Fruit fly (Drosophila melanogaster) whole organism, embryonic: ENCODE data around the gene BBIP1.

Source experiments
- CG12071 ChIP-seq: fragments of 200-800 bp; sonication (Bioruptor generic); optimal IDR thresholded peaks from 3 replicates; lab custom pipeline; 2018; ENCODE audit warnings: missing biosample characterization, mild to moderate bottlenecking, missing genetic modification characterization
- CG12219 ChIP-seq: fragments of 200-800 bp; sonication (Bioruptor generic); optimal IDR thresholded peaks from 3 replicates; lab custom pipeline; 2018; ENCODE audit warnings: missing biosample characterization, mild to moderate bottlenecking, missing genetic modification characterization
- CG13624 ChIP-seq: fragments of 200-800 bp; sonication (Bioruptor generic); optimal IDR thresholded peaks from 2 replicates; lab custom pipeline; 2016; ENCODE audit warnings: missing biosample characterization, missing genetic modification characterization
- CG1602 ChIP-seq: fragments of 200-800 bp; sonication (Bioruptor generic); optimal IDR thresholded peaks from 3 replicates; lab custom pipeline; 2016; ENCODE audit warnings: missing biosample characterization, missing genetic modification characterization
- CG3065 ChIP-seq: fragments of 200-800 bp; sonication (Bioruptor generic); optimal IDR thresholded peaks from 2 replicates; lab custom pipeline; 2016; ENCODE audit warnings: missing biosample characterization, missing genetic modification characterization
- CG31224 ChIP-seq: fragments of 200-800 bp; sonication (Bioruptor generic); IDR thresholded peaks from 2 replicates; pipeline ENCODE4 v1.3.6; 2022; ENCODE audit warnings: missing biosample characterization, missing genetic modification characterization
- CG4328 ChIP-seq: fragments of 200-800 bp; sonication (Bioruptor generic); optimal IDR thresholded peaks from 3 replicates; lab custom pipeline; 2017; ENCODE audit warnings: missing biosample characterization, missing genetic modification reagents, missing genetic modification characterization
- CG4854 ChIP-seq: fragments of 200-800 bp; sonication (Bioruptor generic); optimal IDR thresholded peaks from 2 replicates; lab custom pipeline; 2016; ENCODE audit warnings: missing biosample characterization, missing genetic modification characterization, inconsistent platforms
- CG6791 ChIP-seq: fragments of 200-800 bp; sonication (Bioruptor generic); IDR thresholded peaks from 3 replicates; pipeline ENCODE4 v1.3.6; 2022; ENCODE audit warnings: missing biosample characterization, missing genetic modification characterization; ENCODE audit not compliant: partially characterized antibody
- CG6854 ChIP-seq: fragments of 200-800 bp; sonication (Bioruptor generic); optimal IDR thresholded peaks from 3 replicates; lab custom pipeline; 2017; ENCODE audit warnings: missing biosample characterization, mild to moderate bottlenecking, missing genetic modification characterization
- CG7745 ChIP-seq: fragments of 200-800 bp; sonication (Bioruptor generic); optimal IDR thresholded peaks from 2 replicates; lab custom pipeline; 2018; ENCODE audit warnings: missing biosample characterization, mild to moderate bottlenecking, missing genetic modification characterization, moderate library complexity
- CG9215 ChIP-seq: fragments of 200-800 bp; sonication (Bioruptor generic); IDR thresholded peaks from 2 replicates; pipeline ENCODE4 v1.3.6; 2022; ENCODE audit warnings: missing biosample characterization, missing genetic modification characterization
- Drgx ChIP-seq: fragments of 200-800 bp; sonication (Bioruptor generic); IDR thresholded peaks from 2 replicates; pipeline ENCODE4 v1.3.6; 2022; ENCODE audit warnings: missing biosample characterization, missing genetic modification characterization
- Elba2 ChIP-seq: fragments of 200-800 bp; sonication (Bioruptor generic); optimal IDR thresholded peaks from 3 replicates; lab custom pipeline; 2016; ENCODE audit warnings: missing biosample characterization, missing genetic modification characterization
- Ets65A ChIP-seq: fragments of 200-800 bp; sonication (Bioruptor generic); peaks from one replicate; lab custom pipeline; 2016; ENCODE audit warnings: missing biosample characterization, missing genetic modification characterization
- H15 ChIP-seq: fragments of 200-800 bp; sonication (Bioruptor generic); IDR thresholded peaks from 3 replicates; pipeline ENCODE4 v1.3.6; 2022; ENCODE audit warnings: missing biosample characterization, missing genetic modification characterization
- H2.0 ChIP-seq: fragments of 200-800 bp; sonication (Bioruptor generic); IDR thresholded peaks from 2 replicates; pipeline ENCODE4 v1.3.6; 2022; ENCODE audit warnings: missing biosample characterization, missing genetic modification characterization
- HHEX ChIP-seq: fragments of 200-800 bp; sonication (Bioruptor generic); optimal IDR thresholded peaks from 3 replicates; lab custom pipeline; 2017; ENCODE audit warnings: missing biosample characterization, mild to moderate bottlenecking, missing genetic modification characterization, missing genetic modification reagents
- Hand ChIP-seq: fragments of 200-800 bp; sonication (Bioruptor generic); optimal IDR thresholded peaks from 2 replicates; lab custom pipeline; 2017; ENCODE audit warnings: mild to moderate bottlenecking, missing biosample characterization, missing genetic modification reagents, missing genetic modification characterization
- NC2α ChIP-seq: fragments of 200-800 bp; sonication (Bioruptor generic); optimal IDR thresholded peaks from 2 replicates; lab custom pipeline; 2016; ENCODE audit warnings: missing biosample characterization, missing genetic modification characterization
- NC2β ChIP-seq: fragments of 200-800 bp; sonication (Bioruptor generic); optimal IDR thresholded peaks from 2 replicates; lab custom pipeline; 2016; ENCODE audit warnings: missing biosample characterization, missing genetic modification characterization
- NfI ChIP-seq: fragments of 200-800 bp; sonication (Bioruptor generic); optimal IDR thresholded peaks from 3 replicates; lab custom pipeline; 2018; ENCODE audit warnings: missing biosample characterization, mild to moderate bottlenecking, missing genetic modification characterization, moderate library complexity
- Oli ChIP-seq: fragments of 200-800 bp; sonication (Bioruptor generic); optimal IDR thresholded peaks from 2 replicates; lab custom pipeline; 2018; ENCODE audit warnings: missing biosample characterization, mild to moderate bottlenecking, missing genetic modification characterization, moderate library complexity
- Pdp1 ChIP-seq, 2 experiments: fragments of 200-800 bp; sonication (Bioruptor generic); optimal IDR thresholded peaks; 3 replicates each; lab custom pipeline; 2016; ENCODE audit warnings: missing biosample characterization in 2 of 2, missing genetic modification characterization in 2 of 2, mild to moderate bottlenecking in 1 of 2, moderate library complexity in 1 of 2
- Rfx ChIP-seq: fragments of 200-800 bp; sonication (Bioruptor generic); IDR thresholded peaks from 2 replicates; pipeline ENCODE4 v1.3.6; 2022; ENCODE audit warnings: missing biosample characterization, missing genetic modification characterization
- Sox100B ChIP-seq: fragments of 200-800 bp; sonication (Bioruptor generic); optimal IDR thresholded peaks from 3 replicates; lab custom pipeline; 2018; ENCODE audit warnings: missing biosample characterization, mild to moderate bottlenecking, missing genetic modification characterization
- TFAM ChIP-seq: fragments of 200-800 bp; sonication (Bioruptor generic); optimal IDR thresholded peaks from 2 replicates; lab custom pipeline; 2017; ENCODE audit warnings: missing biosample characterization, missing genetic modification characterization, inconsistent platforms
- YL-1 ChIP-seq: fragments of 200-800 bp; sonication (Bioruptor generic); optimal IDR thresholded peaks from 3 replicates; lab custom pipeline; 2017; ENCODE audit warnings: missing biosample characterization, mild to moderate bottlenecking, missing genetic modification characterization
- ab ChIP-seq: fragments of 200-800 bp; sonication (Bioruptor generic); optimal IDR thresholded peaks from 2 replicates; lab custom pipeline; 2016; ENCODE audit warnings: missing biosample characterization, missing genetic modification characterization
- al ChIP-seq: fragments of 200-800 bp; sonication (Bioruptor generic); IDR thresholded peaks from 2 replicates; pipeline ENCODE4 v1.3.6; 2022; ENCODE audit warnings: missing biosample characterization, missing genetic modification characterization
- chm ChIP-seq: fragments of 200-800 bp; sonication (Bioruptor generic); IDR thresholded peaks from 2 replicates; pipeline ENCODE4 v1.3.6; 2022; ENCODE audit warnings: missing biosample characterization, missing genetic modification characterization
- crol ChIP-seq: fragments of 200-800 bp; sonication (Bioruptor generic); IDR thresholded peaks from 2 replicates; pipeline ENCODE4 v1.3.6; 2022; ENCODE audit warnings: missing biosample characterization, missing genetic modification characterization
- dpn ChIP-seq, 2 experiments: fragments of 200-800 bp; sonication (Bioruptor generic); optimal IDR thresholded peaks; 3 replicates each; lab custom pipeline; 2016; ENCODE audit warnings: missing biosample characterization in 2 of 2, missing genetic modification characterization in 2 of 2
- fd102C ChIP-seq: fragments of 200-800 bp; sonication (Bioruptor generic); optimal IDR thresholded peaks from 2 replicates; lab custom pipeline; 2018; ENCODE audit warnings: missing biosample characterization, mild to moderate bottlenecking, missing genetic modification characterization, moderate library complexity
- h ChIP-seq: fragments of >200 bp; optimal IDR thresholded peaks from 2 replicates; lab custom pipeline; 2017
- hkb ChIP-seq, 2 experiments: fragments of 200-800 bp in 1 of 2; fragments of >200 bp in 1 of 2; sonication (Bioruptor generic) in 1 of 2; IDR thresholded peaks in 1 of 2; optimal IDR thresholded peaks in 1 of 2; 2 replicates each; pipeline versions ENCODE4 v1.3.6 to Lab custom; 2017 to 2022; ENCODE audit warnings: missing biosample characterization in 1 of 2, missing genetic modification characterization in 1 of 2
- insv ChIP-seq, 2 experiments: fragments of 200-800 bp; sonication (Bioruptor generic); optimal IDR thresholded peaks; 3 replicates each; lab custom pipeline; 2016 to 2018; ENCODE audit warnings: missing biosample characterization in 2 of 2, missing genetic modification characterization in 2 of 2
- klu ChIP-seq: fragments of 200-800 bp; sonication (Bioruptor generic); IDR thresholded peaks from 2 replicates; pipeline ENCODE4 v1.3.6; 2022; ENCODE audit warnings: missing biosample characterization, missing genetic modification characterization
- oc ChIP-seq: fragments of 200-800 bp; sonication (Bioruptor generic); optimal IDR thresholded peaks from 2 replicates; lab custom pipeline; 2018; ENCODE audit warnings: missing biosample characterization, mild to moderate bottlenecking, missing genetic modification characterization, moderate library complexity
- run ChIP-seq: fragments of 200-800 bp; sonication (Bioruptor generic); optimal IDR thresholded peaks from 3 replicates; lab custom pipeline; 2018; ENCODE audit warnings: missing biosample characterization, mild to moderate bottlenecking, missing genetic modification characterization
- seq ChIP-seq: fragments of 200-800 bp; sonication (Bioruptor generic); IDR thresholded peaks from 2 replicates; pipeline ENCODE4 v1.3.6; 2022; ENCODE audit warnings: missing biosample characterization, missing genetic modification characterization
- sna ChIP-seq: fragments of 200-800 bp; sonication (Bioruptor generic); IDR thresholded peaks from 2 replicates; pipeline ENCODE4 v1.3.6; 2022; ENCODE audit warnings: missing biosample characterization, missing genetic modification characterization; ENCODE audit not compliant: partially characterized antibody
- stc ChIP-seq: fragments of 200-800 bp; sonication (Bioruptor generic); IDR thresholded peaks from 2 replicates; pipeline ENCODE4 v1.3.6; 2022; ENCODE audit warnings: missing biosample characterization, missing genetic modification characterization
- tap ChIP-seq: fragments of 200-800 bp; optimal IDR thresholded peaks from 3 replicates; lab custom pipeline; 2019; ENCODE audit warnings: missing biosample characterization, mild to moderate bottlenecking, missing genetic modification characterization, moderate library complexity
- toy ChIP-seq: fragments of 200-800 bp; sonication (Bioruptor generic); IDR thresholded peaks from 2 replicates; pipeline ENCODE4 v1.3.6; 2022; ENCODE audit warnings: missing biosample characterization, missing genetic modification characterization
- vnd ChIP-seq: fragments of 200-800 bp; sonication (Bioruptor generic); IDR thresholded peaks from 3 replicates; pipeline ENCODE4 v1.3.6; 2022; ENCODE audit warnings: missing biosample characterization, missing genetic modification characterization; ENCODE audit not compliant: partially characterized antibody
- vvl ChIP-seq: fragments of 200-800 bp; sonication (Bioruptor generic); IDR thresholded peaks from 2 replicates; pipeline ENCODE4 v1.3.6; 2022; ENCODE audit warnings: missing biosample characterization, missing genetic modification characterization

The BBIP1 gene

dm6 chr3R:9370413-9370812, 33.8 kb upstream of the BBIP1 start (continued):
- TF ChIP-seq sna (GFP tag; lab: Robert Waterston, UW) = no peak
- TF ChIP-seq TFAM (GFP tag; lab: Kevin White, UChicago) = no peak
- TF ChIP-seq H2.0 (GFP tag; lab: Robert Waterston, UW) = peak; percentile 13; the same call in 1 of the 2 replicates
- peak; percentile 27 for TF ChIP-seq Sox100B (GFP tag; lab: Kevin White, UChicago)
- TF ChIP-seq stc = peak; percentile 73

dm6 chr3R:9376789-9377188, 27.4 kb upstream of the BBIP1 start:
- TF ChIP-seq Pdp1 (GFP tag; optimal IDR thresholded peaks at IDR 0.05; lab: Kevin White, UChicago) = peak in 1 of 2 experiments; percentile 56
- TF ChIP-seq hkb (optimal IDR thresholded peaks at IDR 0.05; lab: Kevin White, UChicago) = peak; percentile 11
- no peak for TF ChIP-seq hkb (GFP tag; IDR thresholded peaks at IDR 0.05; lab: Robert Waterston, UW)
- TF ChIP-seq CG9215 (GFP tag; lab: Robert Waterston, UW) = no peak
- TF ChIP-seq CG1602 (GFP tag; lab: Kevin White, UChicago) = no peak
- peak; percentile 61; the same call in 1 of the 2 replicates for TF ChIP-seq vvl
- peak; percentile 66 for TF ChIP-seq run (tag; lab: Kevin White, UChicago)
- TF ChIP-seq oc (tag; lab: Kevin White, UChicago) = peak; percentile 46
- TF ChIP-seq tap (tag; lab: Kevin White, UChicago) = no peak
- no peak for TF ChIP-seq dpn (GFP tag; optimal IDR thresholded peaks at IDR 0.05; lab: Kevin White, UChicago)

- TF ChIP-seq al = no peak
- peak; percentile 32 for TF ChIP-seq Ets65A (GFP tag; lab: Kevin White, UChicago)
- TF ChIP-seq NC2β (GFP tag; lab: Kevin White, UChicago) = no peak
- no peak for TF ChIP-seq seq (GFP tag; lab: Robert Waterston, UW)
- no peak for TF ChIP-seq insv (GFP tag; optimal IDR thresholded peaks at IDR 0.05; lab: Kevin White, UChicago)
- no peak for TF ChIP-seq CG4854 (GFP tag; lab: Kevin White, UChicago)
- peak; percentile 17 for TF ChIP-seq CG12219 (GFP tag; lab: Kevin White, UChicago)
- TF ChIP-seq klu (GFP tag; lab: Robert Waterston, UW) = no peak
- TF ChIP-seq ab (GFP tag; lab: Kevin White, UChicago) = no peak
- peak; percentile 48; the same call in 1 of the 2 replicates for TF ChIP-seq chm (GFP tag; lab: Robert Waterston, UW)
- no peak for TF ChIP-seq H15
- TF ChIP-seq CG6854 = no peak
- TF ChIP-seq fd102C (GFP tag; lab: Kevin White, UChicago) = peak; percentile 65
- TF ChIP-seq Elba2 (GFP tag; lab: Kevin White, UChicago) = no peak
- no peak for TF ChIP-seq NfI (GFP tag; lab: Kevin White, UChicago)
- no peak for TF ChIP-seq NC2α (GFP tag; lab: Kevin White, UChicago)
- TF ChIP-seq Drgx (GFP tag; lab: Robert Waterston, UW) = peak; percentile 40
- no peak for TF ChIP-seq CG6791 (GFP tag; lab: Robert Waterston, UW)
- TF ChIP-seq Hand (GFP tag; lab: Kevin White, UChicago) = no peak
- no peak for TF ChIP-seq CG31224
- TF ChIP-seq vnd (GFP tag; lab: Robert Waterston, UW) = 0 out of 3 replicates have a peak, but pooled peaks have one; percentile 24
- peak; percentile 6 for TF ChIP-seq CG3065
- peak; percentile 25 for TF ChIP-seq HHEX (GFP tag; lab: Kevin White, UChicago)
- peak; percentile 7 for TF ChIP-seq CG13624 (GFP tag; lab: Kevin White, UChicago)
- TF ChIP-seq toy (GFP tag; lab: Robert Waterston, UW) = no peak
- TF ChIP-seq h (lab: Kevin White, UChicago) = no peak
- TF ChIP-seq CG7745 (tag; lab: Kevin White, UChicago) = peak; percentile 51
- TF ChIP-seq Oli (tag; lab: Kevin White, UChicago) = peak; percentile 62
- no peak for TF ChIP-seq YL-1 (GFP tag; lab: Kevin White, UChicago)
- no peak for TF ChIP-seq Rfx (GFP tag; lab: Robert Waterston, UW)
- no peak; the same call in 1 of the 2 replicates for TF ChIP-seq crol
- peak; percentile 35 for TF ChIP-seq CG4328 (GFP tag; lab: Kevin White, UChicago)
- no peak for TF ChIP-seq CG12071
Measured at dm6 chr3R:9378644-9379411, 25.4 kb upstream of the BBIP1 start.
